Fruit fly (Drosophila melanogaster): ENCODE results near the gene CG31251.

CG31251 gene

DNA sequence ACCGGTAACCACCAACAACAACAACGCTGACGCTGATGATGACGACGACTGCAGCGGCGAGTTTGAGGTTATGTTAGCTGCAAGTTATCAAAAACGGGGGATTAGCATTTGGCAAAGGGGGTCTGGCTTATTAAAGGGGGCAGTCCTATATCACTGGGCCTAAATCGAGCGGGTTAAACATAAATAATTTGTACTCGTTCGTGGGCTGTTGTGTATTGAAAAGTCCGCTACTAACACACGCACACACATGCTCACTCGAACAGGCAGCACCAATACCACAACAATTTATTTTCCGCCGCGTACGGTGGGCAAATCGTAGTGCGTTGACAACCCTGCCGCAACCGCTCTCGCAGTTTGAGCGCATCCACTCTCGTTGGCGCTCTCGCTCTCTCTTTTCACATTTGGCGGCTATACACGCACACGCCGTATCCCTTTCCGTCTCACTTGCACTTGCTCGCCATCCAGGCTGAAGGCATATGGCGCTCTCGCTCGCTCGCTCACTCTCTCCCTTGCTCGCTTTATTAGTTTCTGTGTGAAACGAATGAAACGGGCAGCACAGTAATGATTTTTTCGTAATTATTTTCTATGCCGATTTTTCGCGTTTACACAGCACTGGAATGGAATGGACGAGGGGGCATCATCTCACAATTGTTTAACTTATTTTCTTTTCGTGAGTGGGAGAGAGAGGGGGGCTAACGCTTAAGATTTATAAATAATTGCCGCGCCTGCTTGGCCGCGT lies 32.3 kb upstream of the CG31251 start (continued):
- TF ChIP-seq CG12071 (GFP tag; optimal IDR thresholded peaks at IDR 0.05) (peak; percentile 39), HLH54F (GFP tag; optimal IDR thresholded peaks at IDR 0.05) (peak; percentile 6), Bgb (GFP tag; IDR thresholded peaks at IDR 0.05; ENCODE audit: partially characterized antibody) (no peak), CrebB (tag; optimal IDR thresholded peaks at IDR 0.05) (peak; percentile 65), chn (GFP tag; optimal IDR thresholded peaks at IDR 0.05) (peak; percentile 34), crp (GFP tag; optimal IDR thresholded peaks at IDR 0.05) (no peak), E2f2 (GFP tag; IDR thresholded peaks at IDR 0.05) (no peak), Ravus (GFP tag; IDR thresholded peaks at IDR 0.05) (no peak), fd96Cb (tag; optimal IDR thresholded peaks at IDR 0.05) (no peak), CG18764 (GFP tag; optimal IDR thresholded peaks at IDR 0.05) (no peak), ato (GFP tag; IDR thresholded peaks at IDR 0.05; ENCODE audit: partially characterized antibody) (no peak), pb (GFP tag; optimal IDR thresholded peaks at IDR 0.05) (peak; percentile 41), zen (tag; optimal IDR thresholded peaks at IDR 0.05) (peak; percentile 72), CG4404 (GFP tag; IDR thresholded peaks at IDR 0.05) (no peak), CG11456 (GFP tag; IDR thresholded peaks at IDR 0.05) (no peak), CG31224 (GFP tag; IDR thresholded peaks at IDR 0.05) (no peak), oc (tag; optimal IDR thresholded peaks at IDR 0.05) (peak; percentile 29), CG4617 (GFP tag; optimal IDR thresholded peaks at IDR 0.05; ENCODE audit: borderline replicate concordance) (no peak), CG8765 (GFP tag; IDR thresholded peaks at IDR 0.05) (no peak), Bteb2 (GFP tag; optimal IDR thresholded peaks at IDR 0.05) (peak; percentile 49), tin (GFP tag; optimal IDR thresholded peaks at IDR 0.05) (no peak), Nf-YA (GFP tag; IDR thresholded peaks at IDR 0.05) (no peak), CG18011 (GFP tag; optimal IDR thresholded peaks at IDR 0.05) (no peak), cad (GFP tag; optimal IDR thresholded peaks at IDR 0.05) (peak; percentile 49), CG17385 (GFP tag; optimal IDR thresholded peaks at IDR 0.05) (peak; percentile 49), pho (GFP tag; optimal IDR thresholded peaks at IDR 0.05) (peak; percentile 17), CG17568 (GFP tag; optimal IDR thresholded peaks at IDR 0.05) (no peak), CG10462 (GFP tag; optimal IDR thresholded peaks at IDR 0.05) (no peak), CG3163 (GFP tag; optimal IDR thresholded peaks at IDR 0.05) (peak; percentile 39), exex (tag; optimal IDR thresholded peaks at IDR 0.05) (peak; percentile 62), Usf (GFP tag; optimal IDR thresholded peaks at IDR 0.05) (no peak), CG8388 (GFP tag; optimal IDR thresholded peaks at IDR 0.05) (peak; percentile 25), Hr3 (GFP tag; optimal IDR thresholded peaks at IDR 0.05) (no peak), zfh1 (GFP tag; IDR thresholded peaks at IDR 0.05) (no peak), grau (tag; optimal IDR thresholded peaks at IDR 0.05) (peak; percentile 31), shn (GFP tag; optimal IDR thresholded peaks at IDR 0.05) (peak; percentile 48), CG13287 (GFP tag; IDR thresholded peaks at IDR 0.05; ENCODE audit: partially characterized antibody) (no peak), CG30431 (GFP tag; optimal IDR thresholded peaks at IDR 0.05) (no peak), CG8290 (GFP tag; optimal IDR thresholded peaks at IDR 0.05) (no peak), CG8290 (tag; optimal IDR thresholded peaks at IDR 0.05) (peak in 1 of 2 experiments; percentile 76), ewg (GFP tag; optimal IDR thresholded peaks at IDR 0.05) (peak; percentile 82), CG7928 (GFP tag; optimal IDR thresholded peaks at IDR 0.05) (no peak), Trl (optimal IDR thresholded peaks at IDR 0.05) (peak; percentile 98), Trl (GFP tag; optimal IDR thresholded peaks at IDR 0.05) (peak; percentile 80), tio (GFP tag; optimal IDR thresholded peaks at IDR 0.05) (no peak), Kr (GFP tag; optimal IDR thresholded peaks at IDR 0.05) (no peak), stwl (tag; optimal IDR thresholded peaks at IDR 0.05) (peak; percentile 46), ro (GFP tag; IDR thresholded peaks at IDR 0.05) (no peak), CG9609 (GFP tag; optimal IDR thresholded peaks at IDR 0.05) (no peak), CG12299 (tag; optimal IDR thresholded peaks at IDR 0.05) (no peak), lilli (GFP tag; optimal IDR thresholded peaks at IDR 0.05) (peak; percentile 19)
